Fruit fly (Drosophila melanogaster): ENCODE data around the gene tll.

Gene tll

DNA sequence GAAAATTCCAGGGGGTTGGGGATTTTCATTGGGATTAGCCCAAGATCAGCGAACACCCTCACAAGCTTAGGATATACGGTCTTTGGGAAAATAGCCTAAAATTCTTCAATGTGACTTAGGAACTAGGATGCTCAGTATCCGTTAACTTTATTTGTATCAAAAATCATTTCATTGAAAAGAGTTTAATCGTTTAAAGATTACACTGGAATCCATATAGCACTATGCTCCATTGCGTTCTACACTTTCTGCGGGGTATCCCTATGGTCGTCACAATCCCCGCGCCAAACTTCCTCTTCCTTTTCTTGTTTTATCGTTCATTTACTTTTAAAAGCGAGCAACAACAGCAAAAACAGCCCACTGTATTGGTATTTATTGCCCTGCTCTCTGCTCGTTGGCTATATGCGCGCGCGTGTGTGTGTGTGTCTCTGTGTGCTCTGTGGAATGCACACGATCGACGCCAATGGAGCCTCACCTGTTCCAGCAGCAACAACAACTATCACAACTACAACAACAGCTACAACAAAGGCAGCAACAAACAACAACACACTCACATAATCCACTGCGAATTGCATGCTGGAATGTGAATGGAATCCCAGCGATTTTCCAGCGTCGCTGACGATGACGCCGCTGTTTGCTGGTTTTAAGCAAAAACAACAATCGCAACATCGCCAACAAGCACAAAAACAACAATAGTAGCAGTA lies 48.1 kb upstream of the tll start (continued):
- TF ChIP-seq Dbx (GFP tag; IDR thresholded peaks at IDR 0.05) (no peak), Nf-YC (tag; optimal IDR thresholded peaks at IDR 0.05) (peak; percentile 22), CG13624 (GFP tag; optimal IDR thresholded peaks at IDR 0.05) (no peak), CG18011 (GFP tag; optimal IDR thresholded peaks at IDR 0.05) (no peak), CG3163 (GFP tag; optimal IDR thresholded peaks at IDR 0.05) (no peak), CG6683 (GFP tag; optimal IDR thresholded peaks at IDR 0.05) (no peak), cad (GFP tag; optimal IDR thresholded peaks at IDR 0.05) (peak; percentile 27), CG11085 (GFP tag; IDR thresholded peaks at IDR 0.05) (no peak), Dfd (GFP tag; optimal IDR thresholded peaks at IDR 0.05) (no peak), pfk (GFP tag; optimal IDR thresholded peaks at IDR 0.05) (no peak), Elba2 (GFP tag; optimal IDR thresholded peaks at IDR 0.05) (no peak), odd (GFP tag; optimal IDR thresholded peaks at IDR 0.05) (no peak), scrt (GFP tag; optimal IDR thresholded peaks at IDR 0.05) (no peak), cwo (GFP tag; optimal IDR thresholded peaks at IDR 0.05) (no peak), dati (GFP tag; IDR thresholded peaks at IDR 0.05) (no peak), ro (GFP tag; IDR thresholded peaks at IDR 0.05) (no peak), zfh2 (GFP tag; optimal IDR thresholded peaks at IDR 0.05) (no peak), stc (GFP tag; IDR thresholded peaks at IDR 0.05) (no peak), nerfin-1 (tag; optimal IDR thresholded peaks at IDR 0.05) (peak; percentile 34), Oli (tag; optimal IDR thresholded peaks at IDR 0.05) (peak; percentile 48), CG17568 (GFP tag; optimal IDR thresholded peaks at IDR 0.05) (no peak), Mrtf (GFP tag; IDR thresholded peaks at IDR 0.05) (no peak), CG18262 (tag; optimal IDR thresholded peaks at IDR 0.05) (peak; percentile 56), CG9215 (GFP tag; IDR thresholded peaks at IDR 0.05) (no peak), tna (GFP tag; IDR thresholded peaks at IDR 0.05; ENCODE audit: partially characterized antibody) (no peak), ato (GFP tag; IDR thresholded peaks at IDR 0.05; ENCODE audit: partially characterized antibody) (no peak), abd-A (tag; optimal IDR thresholded peaks at IDR 0.05) (no peak), CG6689 (GFP tag; IDR thresholded peaks at IDR 0.05) (0 out of 2 replicates have a peak, but pooled peaks have one; percentile 5), CG11456 (GFP tag; IDR thresholded peaks at IDR 0.05) (no peak), pho (GFP tag; optimal IDR thresholded peaks at IDR 0.05) (no peak), HLH54F (GFP tag; optimal IDR thresholded peaks at IDR 0.05) (no peak), crol (GFP tag; IDR thresholded peaks at IDR 0.05) (0 out of 2 replicates have a peak, but pooled peaks have one; percentile 9), dimm (GFP tag; IDR thresholded peaks at IDR 0.05) (no peak), CG10654 (GFP tag; optimal IDR thresholded peaks at IDR 0.05) (no peak), CG8944 (GFP tag; optimal IDR thresholded peaks at IDR 0.05) (no peak), sr (GFP tag; IDR thresholded peaks at IDR 0.05) (no peak), chn (GFP tag; optimal IDR thresholded peaks at IDR 0.05) (no peak), Nf-YB (GFP tag; optimal IDR thresholded peaks at IDR 0.05) (peak; percentile 44), CG7556 (GFP tag; optimal IDR thresholded peaks at IDR 0.05) (peak; percentile 16), CG3407 (GFP tag; optimal IDR thresholded peaks at IDR 0.05) (peak; percentile 1), Hmr (GFP tag; optimal IDR thresholded peaks at IDR 0.05) (no peak), CG31224 (GFP tag; IDR thresholded peaks at IDR 0.05) (no peak), CG10274 (GFP tag; optimal IDR thresholded peaks at IDR 0.05) (no peak), ash1 (GFP tag; optimal IDR thresholded peaks at IDR 0.05) (no peak), CG2678 (tag; optimal IDR thresholded peaks at IDR 0.05) (peak; percentile 10), Ada2b (GFP tag; IDR thresholded peaks at IDR 0.05) (no peak), MTF-1 (GFP tag; optimal IDR thresholded peaks at IDR 0.05; ENCODE audit: borderline replicate concordance) (no peak), seq (GFP tag; IDR thresholded peaks at IDR 0.05) (no peak), Sox100B (GFP tag; optimal IDR thresholded peaks at IDR 0.05) (peak; percentile 15), danr (GFP tag; IDR thresholded peaks at IDR 0.05) (no peak), shn (GFP tag; optimal IDR thresholded peaks at IDR 0.05) (peak; percentile 32)
